Worm (Caenorhabditis elegans) whole organism, L1 larva: ENCODE measurements around the gene fmo-4.

Experiments
- elt-3 ChIP-seq, 6 experiments: fragments of 150-350 bp in 1 of 6; sonication (generic microtip); optimal IDR thresholded peaks; 2 replicates each; lab custom pipeline; 2017 to 2018; ENCODE audit warnings: missing biosample characterization in 6 of 6, missing genetic modification characterization in 6 of 6, inconsistent platforms in 1 of 6
- mdl-1 ChIP-seq, 2 experiments: fragments of 150-350 bp; optimal IDR thresholded peaks; 2 replicates each; lab custom pipeline; 2014 to 2017; ENCODE audit warnings: missing biosample characterization in 2 of 2, missing genetic modification characterization in 2 of 2, inconsistent platforms in 1 of 2

- TF ChIP-seq mdl-1 (tag; optimal IDR thresholded peaks at IDR 0.05; lab: Kevin White, UChicago): no peak
- peak in 1 of 6 experiments; percentile 31 for TF ChIP-seq elt-3 (tag; optimal IDR thresholded peaks at IDR 0.05; lab: Kevin White, UChicago)
These were observed 47.4 kb upstream of the fmo-4 start, which contains the start of gene lpin-1 for ce11 chrV:13653713-13654393.
